Worm (Caenorhabditis elegans) whole organism, L4/young adult: Measurements from ENCODE around the gene elc-1.

Experiments used
- W03F9.2 ChIP-seq: fragments of 150-350 bp; optimal IDR thresholded peaks from 2 replicates; lab custom pipeline; 2014; ENCODE audit warnings: missing biosample characterization, missing genetic modification characterization
- dao-5 ChIP-seq: sonication (generic microtip); optimal IDR thresholded peaks from 2 replicates; lab custom pipeline; 2016; ENCODE audit warnings: missing genotype, missing genetic modification characterization, moderate library complexity, missing compliant biosample characterization
- him-1 ChIP-seq: sonication (generic microtip); optimal IDR thresholded peaks from 2 replicates; lab custom pipeline; 2016; ENCODE audit warnings: missing genotype, missing genetic modification reagents, missing genetic modification characterization, missing compliant biosample characterization

The elc-1 gene

DNA sequence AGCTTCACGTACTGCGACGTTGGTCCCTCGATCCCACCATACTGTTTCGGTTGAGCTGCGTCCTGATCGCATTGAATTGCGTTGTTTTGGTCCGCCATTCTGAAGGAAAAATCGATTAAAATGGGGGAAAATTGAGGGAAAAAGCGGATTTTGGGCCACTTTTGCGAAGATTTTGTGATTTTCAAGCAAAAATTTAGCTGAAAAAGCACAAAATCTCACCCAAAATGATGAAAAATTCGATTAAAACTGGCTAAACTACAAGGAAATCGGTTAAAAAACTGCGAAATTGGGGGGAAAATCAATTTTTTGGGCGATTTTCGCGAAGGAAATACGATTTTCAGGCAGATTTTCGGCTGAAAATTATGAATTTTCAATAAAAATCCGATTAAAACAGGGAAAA lies at the start of gene elc-1:
TSS of gene elc-1 (minus strand) at position 101 of the 400 bp plus-strand sequence.
- no peak for TF ChIP-seq dao-5 (tag; lab: Kevin White, UChicago)
- no peak for TF ChIP-seq W03F9.2
- TF ChIP-seq him-1 (tag; lab: Kevin White, UChicago): no peak

DNA sequence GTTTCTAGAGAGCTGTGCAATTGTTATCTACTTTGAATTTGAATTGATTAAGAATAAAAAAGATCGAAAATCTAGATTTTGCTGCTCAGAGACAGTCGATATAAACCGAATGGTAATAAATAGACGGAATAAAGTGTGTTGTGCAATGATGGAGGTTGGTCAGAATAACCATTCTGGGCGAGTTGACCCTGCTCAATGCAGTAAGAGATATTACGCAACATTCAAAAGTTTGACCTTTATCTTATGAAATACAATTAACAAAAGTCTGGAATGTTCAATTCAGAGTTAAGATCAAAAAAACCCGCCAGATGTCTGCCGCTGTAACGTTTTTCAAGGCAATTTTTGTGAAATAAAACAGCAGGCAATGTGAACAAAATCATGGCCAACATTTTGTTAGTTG lies 39.9 kb upstream of the elc-1 start:
- TF ChIP-seq him-1 (tag; lab: Kevin White, UChicago): no peak

DNA sequence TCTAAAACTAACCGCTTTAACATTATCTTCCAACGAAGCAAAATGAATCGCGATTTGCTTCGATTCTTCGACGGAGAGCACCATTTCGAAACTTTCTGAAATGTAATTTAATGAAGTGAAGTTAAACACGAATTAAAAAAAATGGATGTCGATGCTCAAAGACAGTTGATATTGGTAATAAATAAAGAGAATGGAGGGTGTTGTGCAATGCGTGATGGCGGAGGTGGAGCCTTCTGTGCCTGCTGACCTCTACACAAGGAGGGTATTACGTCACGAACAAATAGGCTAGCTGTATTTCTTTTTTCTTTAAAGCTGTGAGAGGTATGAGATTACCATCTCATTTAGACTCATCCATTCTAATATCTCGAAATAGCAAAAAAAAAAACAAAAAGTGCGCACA lies 38.7 kb upstream of the elc-1 start, which contains the start of gene Y82E9BR.17:
TSS of gene Y82E9BR.17 (minus strand) at position 101 of the 400 bp plus-strand sequence.
- no peak for TF ChIP-seq dao-5 (tag; lab: Kevin White, UChicago)
- TF ChIP-seq W03F9.2: no peak
- no peak for TF ChIP-seq him-1 (tag; lab: Kevin White, UChicago)

DNA sequence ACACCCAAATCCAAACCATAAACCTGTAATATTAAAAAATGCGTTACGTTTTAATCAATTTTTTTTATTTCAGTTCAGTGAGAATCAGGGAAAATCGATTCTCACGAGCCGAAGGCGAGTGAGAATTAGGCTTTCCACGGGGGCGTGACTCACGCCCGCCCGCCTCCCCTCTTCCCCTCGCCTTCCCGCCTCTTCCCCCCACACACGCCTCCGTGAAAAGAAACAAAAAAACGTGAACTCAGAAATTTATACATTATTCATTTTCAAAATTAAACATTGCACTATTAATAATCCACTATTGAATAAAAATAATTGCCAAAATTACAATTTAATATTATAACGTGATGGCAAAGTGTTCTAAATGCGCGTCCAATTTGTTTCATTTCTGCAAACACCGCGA lies 29.8 kb upstream of the elc-1 start:
- TF ChIP-seq him-1 (tag; lab: Kevin White, UChicago): no peak
- TF ChIP-seq dao-5 (tag; lab: Kevin White, UChicago): no peak
- no peak for TF ChIP-seq W03F9.2

DNA sequence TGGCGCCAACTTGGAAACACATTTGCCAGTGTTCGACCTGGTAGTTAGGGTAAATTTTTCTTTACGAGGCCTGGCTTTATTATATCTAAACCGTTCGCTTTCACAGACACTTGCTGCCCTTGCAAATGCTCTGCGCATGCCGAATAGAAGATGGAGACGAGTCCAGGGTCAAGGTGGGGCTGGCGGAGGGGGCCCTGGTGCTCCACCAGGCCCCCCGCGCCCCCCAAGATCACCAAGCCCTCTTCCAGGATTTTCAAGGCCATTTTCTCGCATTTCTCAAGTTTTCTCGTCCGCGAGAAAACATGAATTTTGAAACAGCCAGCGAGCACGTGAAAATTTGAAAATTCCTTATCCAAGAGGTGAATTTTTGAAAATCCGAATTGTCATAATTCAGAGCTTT lies 22.6 kb upstream of the elc-1 start:
- no peak for TF ChIP-seq him-1 (tag; lab: Kevin White, UChicago)

DNA sequence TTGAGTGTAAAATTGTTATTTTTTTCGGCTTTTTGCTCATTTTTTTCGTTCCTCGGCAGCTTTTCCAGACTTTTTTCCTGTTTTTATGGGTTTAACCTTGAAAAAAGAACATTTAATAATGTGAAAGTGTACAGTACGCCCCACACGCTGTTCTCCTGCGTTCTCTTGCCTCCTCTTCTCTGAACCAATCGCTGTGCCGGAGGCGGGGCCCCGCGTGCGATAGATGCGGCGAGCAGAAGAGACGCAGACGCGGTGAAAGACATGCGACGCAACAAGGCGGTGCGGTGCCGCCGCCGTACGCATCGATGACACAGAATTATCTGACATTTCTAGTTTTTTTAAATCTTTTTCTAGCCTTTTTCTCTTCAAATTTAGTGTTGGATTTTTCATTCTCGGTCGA lies 19.7 kb upstream of the elc-1 start:
- no peak for TF ChIP-seq dao-5 (tag; lab: Kevin White, UChicago)
- TF ChIP-seq him-1 (tag; lab: Kevin White, UChicago): no peak
- TF ChIP-seq W03F9.2: no peak

DNA sequence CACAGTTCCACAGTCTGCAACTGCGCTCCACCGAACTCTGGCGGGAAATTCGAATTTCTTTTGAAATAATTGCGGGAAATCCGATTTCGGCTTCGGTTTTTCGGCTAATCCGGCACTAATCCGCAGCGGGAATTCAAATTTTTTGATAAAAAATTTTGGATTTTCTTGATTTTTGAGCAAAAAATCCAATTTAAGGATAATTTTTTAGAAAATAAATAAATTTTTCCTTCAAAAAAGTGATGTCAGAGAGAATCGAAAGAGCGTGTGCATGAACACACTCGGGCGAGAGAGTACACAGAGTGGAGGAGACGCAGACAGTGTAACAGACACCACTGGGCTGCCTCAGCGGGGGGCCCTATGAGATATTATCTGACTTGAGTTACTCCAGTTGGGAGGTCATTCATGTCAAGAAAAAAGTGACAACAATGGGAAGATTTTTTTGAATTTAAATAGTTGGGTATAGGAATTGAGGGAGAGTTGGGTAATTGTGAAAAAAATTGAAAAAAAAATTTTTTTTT lies 13.0 kb upstream of the elc-1 start:
- TF ChIP-seq him-1 (tag; lab: Kevin White, UChicago): no peak
- TF ChIP-seq W03F9.2: no peak
- no peak for TF ChIP-seq dao-5 (tag; lab: Kevin White, UChicago)

DNA sequence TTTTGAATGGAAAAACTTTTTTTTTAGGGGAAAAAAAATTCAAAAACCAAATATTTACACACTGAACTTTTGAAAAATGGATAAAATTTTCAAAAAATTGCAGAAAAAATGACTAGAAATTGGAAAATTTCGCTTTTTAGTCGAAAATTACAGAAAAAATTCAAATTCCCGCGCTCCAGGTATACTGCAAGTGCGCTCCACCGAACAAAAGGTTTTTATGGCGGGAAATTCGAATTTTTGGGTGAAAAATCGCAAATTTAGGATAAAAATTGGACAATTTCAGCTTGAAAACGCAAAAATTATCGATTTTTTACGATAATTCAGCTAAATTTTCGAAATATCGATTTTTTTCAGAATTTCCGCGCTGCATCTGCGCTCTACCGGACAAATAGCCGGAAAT lies 12.3 kb upstream of the elc-1 start:
- no peak for TF ChIP-seq him-1 (tag; lab: Kevin White, UChicago)
- no peak for TF ChIP-seq W03F9.2
- no peak for TF ChIP-seq dao-5 (tag; lab: Kevin White, UChicago)

DNA sequence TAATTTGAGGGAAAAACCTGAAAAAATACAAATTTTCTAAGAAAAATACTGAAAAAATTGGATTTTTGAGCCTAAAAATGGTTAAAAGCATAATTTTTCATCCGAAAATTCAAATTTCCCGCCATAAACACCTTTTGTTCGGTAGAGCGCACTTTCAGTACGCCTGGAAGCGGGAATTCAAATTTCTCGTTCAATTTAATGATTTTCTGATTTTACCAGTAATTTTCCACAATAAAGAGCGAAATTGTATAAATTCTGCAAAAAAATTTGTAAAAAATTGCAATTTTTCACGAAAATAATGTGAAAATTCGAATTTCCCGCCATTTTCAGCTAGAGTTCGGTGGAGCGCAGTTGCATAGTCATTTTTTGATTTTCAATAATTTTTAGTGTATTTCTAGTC lies 11.5 kb upstream of the elc-1 start:
- TF ChIP-seq dao-5 (tag; lab: Kevin White, UChicago) (no peak), him-1 (tag; lab: Kevin White, UChicago) (no peak), W03F9.2 (no peak)

DNA sequence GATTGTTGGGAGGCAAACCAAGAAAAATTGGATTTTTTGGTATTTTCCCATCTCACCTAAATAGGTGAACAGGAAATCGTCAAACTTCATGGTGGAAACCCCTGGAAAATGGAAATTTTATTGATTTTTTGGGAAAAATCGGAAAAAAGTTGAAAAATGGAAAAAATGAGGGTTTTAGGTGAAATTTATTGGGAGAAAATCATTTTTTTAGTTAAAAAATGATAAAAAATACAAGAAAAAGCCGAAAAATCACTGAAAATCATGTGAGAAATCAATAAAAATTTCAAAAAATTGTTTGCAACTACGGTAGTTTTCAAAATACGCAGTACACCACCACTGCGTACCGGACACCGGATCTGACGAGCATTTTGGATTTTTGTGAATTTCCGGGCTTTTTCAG lies 10.1 kb upstream of the elc-1 start, which contains the start of gene lelo-2:
TSS of gene lelo-2 (minus strand) at position 101 of the 400 bp plus-strand sequence.
- TF ChIP-seq him-1 (tag; lab: Kevin White, UChicago): no peak

DNA sequence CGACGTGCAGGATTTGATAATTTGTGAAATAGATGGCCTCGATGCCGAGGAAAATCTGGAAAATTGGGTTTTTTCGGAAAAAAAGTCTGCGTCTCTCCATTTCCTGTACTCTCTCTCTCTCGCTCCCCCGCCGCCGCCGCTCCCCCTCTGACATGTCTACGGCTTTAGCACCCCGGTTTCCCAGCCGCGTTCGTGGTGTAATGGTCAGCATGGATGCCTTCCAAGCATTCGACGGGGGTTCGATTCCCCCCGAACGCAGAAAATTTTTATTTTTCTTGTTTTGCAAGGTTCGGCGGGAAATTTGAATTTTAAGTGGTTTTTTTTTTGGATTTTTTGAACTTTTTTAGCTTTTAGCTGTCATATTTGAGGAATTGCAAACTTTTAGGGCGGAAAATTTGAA lies 7.3 kb upstream of the elc-1 start:
- TF ChIP-seq him-1 (tag; lab: Kevin White, UChicago) (peak; percentile 21), W03F9.2 (peak; percentile 33), dao-5 (tag; lab: Kevin White, UChicago) (peak; percentile 30)

DNA sequence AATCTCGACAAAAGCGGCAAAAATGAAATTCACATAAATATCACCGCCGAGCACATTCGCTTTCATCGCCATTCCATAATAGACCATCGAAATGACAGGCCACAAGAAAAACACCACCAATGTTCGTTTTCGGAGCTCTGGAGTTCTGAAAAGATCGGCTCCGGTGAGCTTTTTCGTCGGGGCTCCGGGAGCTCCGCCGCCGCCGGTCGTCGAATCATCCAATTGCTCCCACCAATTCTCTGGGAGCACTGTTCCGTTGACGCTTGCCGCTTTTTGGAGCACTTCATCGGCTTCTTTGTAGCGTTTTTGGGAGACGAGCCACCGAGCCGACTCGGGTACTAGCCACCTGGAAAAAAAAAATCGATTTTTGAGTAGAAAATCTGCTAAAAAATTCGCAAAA lies 4.4 kb upstream of the elc-1 start:
- no peak for TF ChIP-seq dao-5 (tag; lab: Kevin White, UChicago)
- no peak for TF ChIP-seq him-1 (tag; lab: Kevin White, UChicago)
- no peak for TF ChIP-seq W03F9.2

DNA sequence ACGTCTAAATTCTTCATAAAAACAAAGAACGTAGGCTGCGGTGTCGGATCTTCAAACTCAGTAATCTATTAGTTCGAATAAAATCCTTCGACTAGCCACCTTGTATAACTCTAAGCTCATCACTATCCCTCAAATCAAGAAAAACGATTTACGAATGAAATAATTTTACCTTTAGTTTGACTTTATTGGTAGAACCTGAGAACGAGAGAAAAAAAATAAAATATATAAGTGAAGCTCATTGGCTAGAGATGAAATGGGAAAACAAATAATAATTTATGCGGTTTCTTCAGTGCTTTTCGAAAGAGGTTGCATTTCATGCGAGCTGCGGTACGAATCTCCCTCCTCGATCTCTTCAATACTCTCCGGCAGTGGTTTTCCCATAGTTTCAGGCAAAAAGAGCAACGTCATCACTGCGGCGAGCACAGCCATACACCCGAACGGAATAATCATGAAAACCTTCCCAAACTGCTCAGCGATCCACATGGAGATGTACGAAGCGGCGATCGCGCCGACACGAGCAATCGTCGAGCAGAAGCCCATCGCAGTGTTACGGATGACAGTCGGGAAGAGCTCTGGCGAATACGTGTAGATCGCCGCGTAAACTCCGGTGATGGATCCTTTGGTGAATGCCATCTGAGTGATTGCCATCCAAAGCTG lies 2.8 kb upstream of the elc-1 start:
- TF ChIP-seq W03F9.2 (no peak), him-1 (tag; lab: Kevin White, UChicago) (no peak), dao-5 (tag; lab: Kevin White, UChicago) (no peak)

DNA sequence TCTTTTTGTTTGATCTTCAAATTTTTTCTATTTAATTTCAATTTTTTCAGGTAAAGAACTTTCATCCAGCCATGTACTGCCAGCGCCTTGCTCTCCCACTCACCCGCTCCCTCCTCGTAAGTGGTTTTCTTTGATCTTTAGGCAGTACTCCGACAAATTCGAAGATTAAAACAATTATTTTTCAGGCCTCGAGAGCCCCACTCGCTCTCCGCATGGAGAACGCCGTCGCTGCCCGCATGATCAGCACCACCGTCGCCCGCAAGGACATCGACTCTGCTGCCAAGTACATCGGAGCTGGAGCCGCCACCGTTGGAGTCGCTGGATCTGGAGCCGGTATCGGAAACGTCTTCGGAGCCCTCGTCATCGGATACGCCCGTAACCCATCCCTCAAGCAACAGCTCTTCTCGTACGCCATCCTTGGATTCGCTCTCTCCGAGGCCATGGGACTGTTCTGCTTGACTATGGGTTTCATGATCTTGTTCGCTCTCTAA lies 2.2 kb upstream of the elc-1 start, which contains the start of gene Y82E9BR.3:
TSS of gene Y82E9BR.3 (plus strand) at position 51 of the 491 bp plus-strand sequence.
- TF ChIP-seq him-1 (tag; lab: Kevin White, UChicago) (no peak), W03F9.2 (no peak), dao-5 (tag; lab: Kevin White, UChicago) (no peak)

DNA sequence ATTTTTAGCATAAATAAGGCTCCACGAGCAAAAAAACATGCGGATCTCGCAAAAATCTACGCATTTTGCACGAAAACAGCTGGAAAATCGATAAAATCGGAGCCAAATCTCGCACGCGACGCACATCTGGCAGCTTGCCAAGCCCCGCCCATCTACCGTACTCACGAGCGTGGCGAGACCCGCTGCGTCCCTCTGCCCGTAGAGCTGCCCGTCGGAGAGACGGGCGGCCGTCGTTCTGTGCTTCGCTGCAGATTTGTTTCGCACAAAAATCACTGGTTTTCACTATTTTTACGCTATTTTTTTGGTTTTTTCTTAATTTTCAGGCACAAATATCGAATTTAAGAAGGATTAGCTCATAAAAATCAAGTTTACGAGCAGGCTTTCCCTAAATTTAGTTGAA lies 1.7 kb upstream of the elc-1 start:
- TF ChIP-seq dao-5 (tag; lab: Kevin White, UChicago) (no peak), him-1 (tag; lab: Kevin White, UChicago) (peak; percentile 20), W03F9.2 (peak; percentile 82)
